Worm (Caenorhabditis elegans) whole organism, L3 larva: ENCODE results near the gene srh-296.

Experiments
- ceh-16 ChIP-seq: sonication (generic microtip); optimal IDR thresholded peaks from 2 replicates; lab custom pipeline; 2017; ENCODE audit warnings: missing biosample characterization, missing genetic modification characterization
- ceh-82 ChIP-seq: fragments of 150-350 bp; optimal IDR thresholded peaks from 2 replicates; lab custom pipeline; 2014; ENCODE audit warnings: missing biosample characterization, missing genetic modification characterization
- lin-39 ChIP-seq: fragments of 150-350 bp; optimal IDR thresholded peaks from 2 replicates; lab custom pipeline; 2018; ENCODE audit warnings: missing biosample characterization, missing genetic modification reagents, missing genetic modification characterization
- nhr-11 ChIP-seq: fragments of 150-350 bp; optimal IDR thresholded peaks from 2 replicates; lab custom pipeline; 2014; ENCODE audit warnings: missing biosample characterization, missing genetic modification characterization
- nhr-12 ChIP-seq: fragments of 150-350 bp; optimal IDR thresholded peaks from 2 replicates; lab custom pipeline; 2014; ENCODE audit warnings: missing biosample characterization, missing genetic modification characterization
- nhr-25 ChIP-seq: sonication (generic microtip); optimal IDR thresholded peaks from 2 replicates; lab custom pipeline; 2017; ENCODE audit warnings: missing biosample characterization, missing genetic modification characterization
- pha-4 ChIP-seq: fragments of 150-350 bp; optimal IDR thresholded peaks from 2 replicates; lab custom pipeline; 2014; ENCODE audit warnings: missing biosample characterization, missing genetic modification reagents, missing genetic modification characterization
- pqm-1 ChIP-seq: fragments of 150-350 bp; optimal IDR thresholded peaks from 2 replicates; lab custom pipeline; 2017; ENCODE audit warnings: missing biosample characterization, missing genetic modification characterization, inconsistent platforms
- sea-2 ChIP-seq: fragments of 150-350 bp; sonication (generic microtip); optimal IDR thresholded peaks from 4 replicates; lab custom pipeline; 2014; ENCODE audit warnings: missing biosample characterization, missing genetic modification reagents, missing genetic modification characterization
- tbx-2 ChIP-seq: sonication (generic microtip); optimal IDR thresholded peaks from 2 replicates; lab custom pipeline; 2016; ENCODE audit warnings: mild to moderate bottlenecking, missing genetic modification characterization, missing compliant biosample characterization
- ztf-11 ChIP-seq: fragments of 150-350 bp; optimal IDR thresholded peaks from 2 replicates; lab custom pipeline; 2014; ENCODE audit warnings: missing biosample characterization, missing genetic modification characterization

- TF ChIP-seq pqm-1 (tag; lab: Kevin White, UChicago), result peak; percentile 5
- no peak for TF ChIP-seq nhr-12 (tag; lab: Kevin White, UChicago)
- TF ChIP-seq ztf-11 (tag; lab: Kevin White, UChicago), result no peak
- TF ChIP-seq lin-39 (tag; lab: Kevin White, UChicago), result no peak
- TF ChIP-seq sea-2 (GFP tag; lab: Kevin White, UChicago), result no peak
- TF ChIP-seq nhr-25 (tag; lab: Kevin White, UChicago), result no peak
- TF ChIP-seq nhr-11, result no peak
- no peak for TF ChIP-seq ceh-82 (tag; lab: Kevin White, UChicago)
- no peak for TF ChIP-seq ceh-16 (tag; lab: Kevin White, UChicago)
- peak; percentile 1 for TF ChIP-seq pha-4 (tag; lab: Kevin White, UChicago)
- no peak for TF ChIP-seq tbx-2 (tag; lab: Kevin White, UChicago)
Observed at ce11 chrV:17780285-17780684, 29.9 kb upstream of the srh-296 start.
